Worm (Caenorhabditis elegans): Measurements from ENCODE around the gene pro-2.

pro-2 gene

ce11 chrII:10370826-10371225, 25.9 kb upstream of the pro-2 start:
- TF ChIP-seq hmg-4 (GFP tag; optimal IDR thresholded peaks at IDR 0.05) (peak; percentile 72), ceh-13 (GFP tag; optimal IDR thresholded peaks at IDR 0.05) (no peak), F13C5.2 (tag; optimal IDR thresholded peaks at IDR 0.05) (peak; percentile 33), tbx-37 (GFP tag; conservative IDR thresholded peaks at IDR 0.05) (no peak)

ce11 chrII:10369547-10370028, 24.7 kb upstream of the pro-2 start, which contains the start of gene ceh-58:
ceh-58 (minus strand) TSS chrII:10369597.
- TF ChIP-seq ets-7 (tag; optimal IDR thresholded peaks at IDR 0.05): no peak
- TF ChIP-seq tra-4 (tag; optimal IDR thresholded peaks at IDR 0.05): no peak
- TF ChIP-seq aly-1 (tag; optimal IDR thresholded peaks at IDR 0.05): no peak
- TF ChIP-seq ama-1 (optimal IDR thresholded peaks at IDR 0.05): no peak
- TF ChIP-seq pes-1 (GFP tag; IDR thresholded peaks at IDR 0.05): no peak
- no peak for TF ChIP-seq tbx-11 (GFP tag; IDR thresholded peaks at IDR 0.05)
- TF ChIP-seq flt-1 (GFP tag; IDR thresholded peaks at IDR 0.05): no peak

- no peak for TF ChIP-seq hmbx-1 (tag; optimal IDR thresholded peaks at IDR 0.05)
- TF ChIP-seq ama-1 (optimal IDR thresholded peaks at IDR 0.05): peak; percentile 65
These were observed 22.3 kb upstream of the pro-2 start, which contains the start of gene ceh-57 for ce11 chrII:10367202-10367601. ceh-57 (minus strand) TSS chrII:10367296.

ce11 chrII:10360487-10360886, 15.6 kb upstream of the pro-2 start, which contains the start of gene C07E3.4:
C07E3.4 (plus strand) TSS chrII:10360787.
- TF ChIP-seq flt-1 (GFP tag; IDR thresholded peaks at IDR 0.05) (no peak), hmbx-1 (tag; optimal IDR thresholded peaks at IDR 0.05) (no peak), ceh-13 (GFP tag; optimal IDR thresholded peaks at IDR 0.05) (no peak), ama-1 (optimal IDR thresholded peaks at IDR 0.05) (no peak), ceh-36 (tag; optimal IDR thresholded peaks at IDR 0.05) (no peak), B0310.2 (tag; optimal IDR thresholded peaks at IDR 0.05) (no peak), F13C5.2 (tag; optimal IDR thresholded peaks at IDR 0.05) (no peak), pes-1 (GFP tag; IDR thresholded peaks at IDR 0.05) (no peak), hmg-4 (GFP tag; optimal IDR thresholded peaks at IDR 0.05) (no peak), aly-1 (tag; optimal IDR thresholded peaks at IDR 0.05) (no peak), sea-1 (GFP tag; conservative IDR thresholded peaks at IDR 0.05) (no peak), tra-4 (tag; optimal IDR thresholded peaks at IDR 0.05) (no peak), scrt-1 (GFP tag; IDR thresholded peaks at IDR 0.05) (no peak), tbx-11 (GFP tag; IDR thresholded peaks at IDR 0.05) (no peak), tbx-37 (GFP tag; conservative IDR thresholded peaks at IDR 0.05) (no peak), ets-7 (tag; optimal IDR thresholded peaks at IDR 0.05) (no peak), hnd-1 (tag; optimal IDR thresholded peaks at IDR 0.05) (no peak)

ce11 chrII:10357468-10358007, 12.6 kb upstream of the pro-2 start, which contains the start of gene C07E3.3:
C07E3.3 (minus strand) TSS chrII:10357518.
- TF ChIP-seq hmg-4 (GFP tag; optimal IDR thresholded peaks at IDR 0.05) (no peak), ceh-36 (tag; optimal IDR thresholded peaks at IDR 0.05) (no peak), aly-1 (tag; optimal IDR thresholded peaks at IDR 0.05) (no peak), flt-1 (GFP tag; IDR thresholded peaks at IDR 0.05) (no peak), B0310.2 (tag; optimal IDR thresholded peaks at IDR 0.05) (no peak), pes-1 (GFP tag; IDR thresholded peaks at IDR 0.05) (no peak), sea-1 (GFP tag; conservative IDR thresholded peaks at IDR 0.05) (no peak), ceh-13 (GFP tag; optimal IDR thresholded peaks at IDR 0.05) (no peak), ama-1 (optimal IDR thresholded peaks at IDR 0.05) (no peak), tbx-11 (GFP tag; IDR thresholded peaks at IDR 0.05) (no peak)

ce11 chrII:10351963-10352362, 7.1 kb upstream of the pro-2 start, which contains the start of gene C07E3.8:
C07E3.8 (plus strand) TSS chrII:10352263.
- TF ChIP-seq pes-1 (GFP tag; IDR thresholded peaks at IDR 0.05): no peak
- TF ChIP-seq ets-7 (tag; optimal IDR thresholded peaks at IDR 0.05): no peak
- no peak for TF ChIP-seq ceh-13 (GFP tag; optimal IDR thresholded peaks at IDR 0.05)
- TF ChIP-seq aly-1 (tag; optimal IDR thresholded peaks at IDR 0.05): no peak
- TF ChIP-seq ceh-36 (tag; optimal IDR thresholded peaks at IDR 0.05): no peak
- TF ChIP-seq hmg-4 (GFP tag; optimal IDR thresholded peaks at IDR 0.05): no peak
- no peak for TF ChIP-seq hnd-1 (tag; optimal IDR thresholded peaks at IDR 0.05)
- no peak for TF ChIP-seq flt-1 (GFP tag; IDR thresholded peaks at IDR 0.05)
- no peak for TF ChIP-seq sea-1 (GFP tag; conservative IDR thresholded peaks at IDR 0.05)
- TF ChIP-seq hmbx-1 (tag; optimal IDR thresholded peaks at IDR 0.05): no peak
- TF ChIP-seq tbx-37 (GFP tag; conservative IDR thresholded peaks at IDR 0.05): no peak
- TF ChIP-seq scrt-1 (GFP tag; IDR thresholded peaks at IDR 0.05): no peak
- no peak for TF ChIP-seq tbx-11 (GFP tag; IDR thresholded peaks at IDR 0.05)
- no peak for TF ChIP-seq F13C5.2 (tag; optimal IDR thresholded peaks at IDR 0.05)
- TF ChIP-seq ama-1 (optimal IDR thresholded peaks at IDR 0.05): no peak
- no peak for TF ChIP-seq B0310.2 (tag; optimal IDR thresholded peaks at IDR 0.05)
- TF ChIP-seq tra-4 (tag; optimal IDR thresholded peaks at IDR 0.05): no peak

ce11 chrII:10350487-10350886, 5.6 kb upstream of the pro-2 start, which contains the start of gene C07E3.9:
C07E3.9 (plus strand) TSS chrII:10350756.
- TF ChIP-seq sea-1 (GFP tag; conservative IDR thresholded peaks at IDR 0.05) (no peak), hmg-4 (GFP tag; optimal IDR thresholded peaks at IDR 0.05) (no peak), tbx-37 (GFP tag; conservative IDR thresholded peaks at IDR 0.05) (no peak), F13C5.2 (tag; optimal IDR thresholded peaks at IDR 0.05) (no peak), flt-1 (GFP tag; IDR thresholded peaks at IDR 0.05) (no peak), ceh-13 (GFP tag; optimal IDR thresholded peaks at IDR 0.05) (no peak), aly-1 (tag; optimal IDR thresholded peaks at IDR 0.05) (no peak), pes-1 (GFP tag; IDR thresholded peaks at IDR 0.05) (no peak), ceh-36 (tag; optimal IDR thresholded peaks at IDR 0.05) (no peak), tbx-11 (GFP tag; IDR thresholded peaks at IDR 0.05) (no peak), B0310.2 (tag; optimal IDR thresholded peaks at IDR 0.05) (no peak), hnd-1 (tag; optimal IDR thresholded peaks at IDR 0.05) (no peak)

ce11 chrII:10349915-10350314, 5.0 kb upstream of the pro-2 start, which contains the start of gene stip-1:
stip-1 (minus strand) TSS chrII:10350012.
- TF ChIP-seq ama-1 (optimal IDR thresholded peaks at IDR 0.05) (no peak), aly-1 (tag; optimal IDR thresholded peaks at IDR 0.05) (no peak), flt-1 (GFP tag; IDR thresholded peaks at IDR 0.05) (no peak), hmg-4 (GFP tag; optimal IDR thresholded peaks at IDR 0.05) (no peak), tbx-37 (GFP tag; conservative IDR thresholded peaks at IDR 0.05) (no peak), hnd-1 (tag; optimal IDR thresholded peaks at IDR 0.05) (no peak), sea-1 (GFP tag; conservative IDR thresholded peaks at IDR 0.05) (no peak), ceh-13 (GFP tag; optimal IDR thresholded peaks at IDR 0.05) (no peak), ets-7 (tag; optimal IDR thresholded peaks at IDR 0.05) (no peak), scrt-1 (GFP tag; IDR thresholded peaks at IDR 0.05) (no peak), tbx-11 (GFP tag; IDR thresholded peaks at IDR 0.05) (no peak), B0310.2 (tag; optimal IDR thresholded peaks at IDR 0.05) (no peak), F13C5.2 (tag; optimal IDR thresholded peaks at IDR 0.05) (no peak), hmbx-1 (tag; optimal IDR thresholded peaks at IDR 0.05) (no peak)
